Worm (Caenorhabditis elegans): ENCODE results near the gene srx-76.

The srx-76 gene

DNA sequence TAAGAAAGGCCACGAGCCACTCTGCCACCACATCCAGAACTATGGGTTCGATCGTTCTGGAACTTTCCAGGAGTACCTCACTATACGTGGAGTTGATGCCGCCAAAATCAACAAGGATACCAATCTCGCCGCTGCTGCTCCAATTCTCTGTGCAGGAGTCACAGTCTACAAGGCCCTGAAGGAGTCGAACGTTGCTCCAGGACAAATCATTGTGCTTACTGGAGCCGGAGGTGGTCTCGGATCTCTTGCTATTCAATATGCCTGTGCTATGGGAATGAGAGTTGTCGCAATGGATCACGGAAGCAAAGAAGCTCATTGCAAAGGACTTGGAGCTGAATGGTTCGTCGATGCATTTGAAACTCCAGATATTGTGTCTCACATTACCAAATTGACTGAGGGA lies 3.0 kb upstream of the srx-76 start:
- TF ChIP-seq ama-1 (optimal IDR thresholded peaks at IDR 0.05): peak; percentile 97
- no peak for TF ChIP-seq nhr-28 (tag; optimal IDR thresholded peaks at IDR 0.05)
- peak; percentile 16 for TF ChIP-seq nhr-43 (tag; optimal IDR thresholded peaks at IDR 0.05; ENCODE audit: poor library complexity, severe bottlenecking)

DNA sequence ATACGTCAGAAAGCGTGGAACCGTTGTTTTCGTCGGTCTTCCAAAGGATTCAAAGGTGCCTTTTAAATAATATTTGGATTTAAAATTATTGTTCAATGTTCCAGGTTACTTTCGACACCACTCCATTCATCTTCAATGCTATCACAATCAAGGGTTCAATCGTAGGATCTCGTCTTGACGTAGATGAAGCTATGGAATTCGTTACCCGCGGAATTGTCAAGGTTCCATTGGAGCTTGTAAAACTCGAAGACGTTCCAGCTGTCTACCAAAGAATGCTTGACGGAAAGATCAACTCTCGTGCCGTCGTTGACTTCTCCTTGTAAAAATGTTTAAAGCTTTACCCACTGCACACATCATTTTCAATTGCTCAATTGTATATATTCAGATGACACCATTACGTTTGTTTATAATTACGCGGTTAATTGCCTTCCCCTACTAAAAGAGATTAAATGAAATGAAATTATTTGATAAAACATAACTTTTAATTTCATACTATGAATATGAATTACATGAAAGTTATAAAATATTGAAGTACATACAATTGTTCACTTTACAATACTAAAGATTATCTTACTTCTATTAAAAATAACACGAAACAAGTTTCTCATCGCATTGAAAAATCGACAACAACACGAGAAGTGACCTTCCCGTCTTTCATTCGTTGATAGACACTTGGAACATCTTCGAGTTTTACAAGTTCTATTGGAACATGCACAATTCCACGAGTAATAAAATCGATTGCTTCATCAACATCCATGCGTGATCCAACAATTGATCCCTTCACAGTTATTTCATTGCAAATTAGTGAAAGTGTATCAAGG lies 2.3 kb upstream of the srx-76 start:
- TF ChIP-seq ZK546.5 (tag; optimal IDR thresholded peaks at IDR 0.05) (no peak), lsy-12 (tag; optimal IDR thresholded peaks at IDR 0.05) (peak; percentile 29), nhr-67 (tag; optimal IDR thresholded peaks at IDR 0.05) (no peak), lin-39 (tag; optimal IDR thresholded peaks at IDR 0.05) (peak; percentile 45), elt-1 (tag; optimal IDR thresholded peaks at IDR 0.05) (no peak), ceh-82 (tag; optimal IDR thresholded peaks at IDR 0.05) (no peak), fkh-2 (tag; optimal IDR thresholded peaks at IDR 0.05) (no peak), nhr-43 (tag; optimal IDR thresholded peaks at IDR 0.05; ENCODE audit: poor library complexity, severe bottlenecking) (peak; percentile 59), eor-1 (tag; optimal IDR thresholded peaks at IDR 0.05) (no peak), lin-15B (tag; optimal IDR thresholded peaks at IDR 0.05) (no peak), ama-1 (optimal IDR thresholded peaks at IDR 0.05) (peak; percentile 96), nfya-1 (tag; optimal IDR thresholded peaks at IDR 0.05; ENCODE audit: insufficient read depth) (no peak), pha-4 (tag; optimal IDR thresholded peaks at IDR 0.05) (peak; percentile 88), snpc-4 (tag; optimal IDR thresholded peaks at IDR 0.05) (no peak), ztf-4 (tag; optimal IDR thresholded peaks at IDR 0.05) (no peak), mdl-1 (tag; optimal IDR thresholded peaks at IDR 0.05) (no peak), nhr-23 (tag; optimal IDR thresholded peaks at IDR 0.05) (peak; percentile 19), aly-2 (tag; optimal IDR thresholded peaks at IDR 0.05) (no peak), pqm-1 (tag; optimal IDR thresholded peaks at IDR 0.05) (peak; percentile 49), egl-27 (tag; optimal IDR thresholded peaks at IDR 0.05) (no peak)

DNA sequence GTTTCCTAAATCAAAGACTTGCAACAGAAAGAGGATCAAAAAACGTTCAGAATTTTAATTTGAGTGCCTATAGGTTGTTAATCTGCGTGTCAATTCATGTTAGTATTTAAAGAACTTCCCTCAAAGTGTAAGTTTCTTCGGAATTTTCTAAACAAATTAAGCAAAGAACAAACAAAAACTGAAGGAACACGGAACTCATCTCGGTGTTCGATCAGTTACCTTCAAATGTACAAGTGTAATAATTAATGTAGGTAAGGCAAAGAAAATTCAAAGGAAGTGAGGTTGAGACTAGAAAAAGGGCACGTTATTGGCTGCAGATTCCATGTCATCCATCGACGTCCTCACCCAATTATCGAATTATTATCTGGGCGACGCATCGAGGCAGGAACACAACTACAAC lies 2.4 kb downstream of the srx-76 start, which contains the start of gene K12G11.6:
Gene K12G11.6, plus strand, starts transcription at position 357 of the 400 bp plus-strand sequence.
- TF ChIP-seq ZK546.5 (tag; optimal IDR thresholded peaks at IDR 0.05): no peak
- no peak for TF ChIP-seq nhr-23 (tag; optimal IDR thresholded peaks at IDR 0.05)
- no peak for TF ChIP-seq aly-2 (tag; optimal IDR thresholded peaks at IDR 0.05)
- TF ChIP-seq unc-39 (tag; optimal IDR thresholded peaks at IDR 0.05): no peak
- no peak for TF ChIP-seq ceh-28 (tag; optimal IDR thresholded peaks at IDR 0.05)
- TF ChIP-seq zag-1 (tag; optimal IDR thresholded peaks at IDR 0.05): no peak
- no peak for TF ChIP-seq lsy-12 (tag; optimal IDR thresholded peaks at IDR 0.05)
- TF ChIP-seq pha-4 (tag; optimal IDR thresholded peaks at IDR 0.05): no peak
- no peak for TF ChIP-seq mml-1 (tag; optimal IDR thresholded peaks at IDR 0.05)
- no peak for TF ChIP-seq R02D3.7 (tag; optimal IDR thresholded peaks at IDR 0.05)
- TF ChIP-seq fkh-10 (GFP tag; optimal IDR thresholded peaks at IDR 0.05): no peak
- TF ChIP-seq nhr-11 (tag; optimal IDR thresholded peaks at IDR 0.05): no peak
- no peak for TF ChIP-seq unc-62 (GFP tag; optimal IDR thresholded peaks at IDR 0.05)
- TF ChIP-seq tbx-2 (tag; optimal IDR thresholded peaks at IDR 0.05): no peak

ce11 chrV:11896322-11896898 lies 4.8 kb downstream of the srx-76 start:
- no peak for TF ChIP-seq fkh-2 (tag; optimal IDR thresholded peaks at IDR 0.05)
- TF ChIP-seq lin-15B (tag; optimal IDR thresholded peaks at IDR 0.05): peak; percentile 38
- no peak for TF ChIP-seq mdl-1 (tag; optimal IDR thresholded peaks at IDR 0.05)
- TF ChIP-seq R02D3.7 (tag; optimal IDR thresholded peaks at IDR 0.05): no peak
- TF ChIP-seq nhr-67 (tag; optimal IDR thresholded peaks at IDR 0.05): no peak
- TF ChIP-seq nhr-25 (tag; optimal IDR thresholded peaks at IDR 0.05): peak; percentile 84
- TF ChIP-seq hmg-11 (tag; optimal IDR thresholded peaks at IDR 0.05): peak; percentile 9
- peak; percentile 57 for TF ChIP-seq pha-4 (tag; optimal IDR thresholded peaks at IDR 0.05)
- TF ChIP-seq pqm-1 (tag; optimal IDR thresholded peaks at IDR 0.05): peak; percentile 24
- TF ChIP-seq lin-39 (tag; optimal IDR thresholded peaks at IDR 0.05): no peak
- TF ChIP-seq elt-1 (tag; optimal IDR thresholded peaks at IDR 0.05): no peak
- no peak for TF ChIP-seq tbx-2 (tag; optimal IDR thresholded peaks at IDR 0.05)
- no peak for TF ChIP-seq nhr-28 (tag; optimal IDR thresholded peaks at IDR 0.05)
- no peak for TF ChIP-seq egl-5 (tag; optimal IDR thresholded peaks at IDR 0.05)
- peak; percentile 60 for TF ChIP-seq elt-2 (tag; optimal IDR thresholded peaks at IDR 0.05)
- no peak for TF ChIP-seq eor-1 (tag; optimal IDR thresholded peaks at IDR 0.05)
- TF ChIP-seq sea-2 (GFP tag; optimal IDR thresholded peaks at IDR 0.05): no peak
- no peak for TF ChIP-seq ztf-11 (tag; optimal IDR thresholded peaks at IDR 0.05)
- no peak for TF ChIP-seq mml-1 (tag; optimal IDR thresholded peaks at IDR 0.05)
- no peak for TF ChIP-seq ztf-4 (tag; optimal IDR thresholded peaks at IDR 0.05)
- TF ChIP-seq nhr-76 (tag; optimal IDR thresholded peaks at IDR 0.05): no peak
- TF ChIP-seq nhr-43 (tag; optimal IDR thresholded peaks at IDR 0.05; ENCODE audit: poor library complexity, severe bottlenecking): no peak
- peak; percentile 36 for TF ChIP-seq nhr-23 (tag; optimal IDR thresholded peaks at IDR 0.05)
- no peak for TF ChIP-seq lsy-12 (tag; optimal IDR thresholded peaks at IDR 0.05)

All from whole organism, L3 larva.